Fruit fly (Drosophila melanogaster): ENCODE measurements around the gene santa-maria.

Gene santa-maria

DNA sequence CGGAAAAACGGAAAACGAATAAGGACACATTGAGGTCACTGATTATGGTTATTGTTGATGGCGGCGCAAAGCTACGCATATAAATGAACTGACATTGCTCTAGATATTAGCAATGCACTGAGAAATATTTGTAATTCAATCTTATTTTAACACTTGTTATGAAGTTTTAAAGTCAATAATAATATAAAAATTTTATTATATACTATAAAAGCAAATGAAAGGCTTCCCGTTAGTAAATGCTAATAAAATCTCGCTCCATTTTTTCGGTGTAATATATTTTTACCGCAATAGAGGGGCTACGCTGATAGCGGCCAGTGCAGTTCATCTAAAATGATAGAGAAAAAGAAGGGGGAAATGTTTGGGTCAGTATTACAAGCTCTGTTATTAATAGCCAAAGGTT lies 40.9 kb upstream of the santa-maria start (continued):
- no peak for TF ChIP-seq Bteb2 (GFP tag; optimal IDR thresholded peaks at IDR 0.05)
- peak; percentile 60 for TF ChIP-seq CG5953 (GFP tag; IDR thresholded peaks at IDR 0.05)
- no peak for TF ChIP-seq TFAM (GFP tag; optimal IDR thresholded peaks at IDR 0.05)
- TF ChIP-seq CG4707 (GFP tag; optimal IDR thresholded peaks at IDR 0.05): no peak
- no peak for TF ChIP-seq usp (GFP tag; optimal IDR thresholded peaks at IDR 0.05)
- peak; percentile 51; the same call in 1 of the 2 replicates for TF ChIP-seq ro (GFP tag; IDR thresholded peaks at IDR 0.05)
- peak; percentile 47 for TF ChIP-seq ind (GFP tag; optimal IDR thresholded peaks at IDR 0.05)
- TF ChIP-seq CG10654 (GFP tag; optimal IDR thresholded peaks at IDR 0.05): peak; percentile 15
- no peak for TF ChIP-seq Nf-YB (GFP tag; optimal IDR thresholded peaks at IDR 0.05)
- no peak for TF ChIP-seq CG15601 (tag; optimal IDR thresholded peaks at IDR 0.05)
- TF ChIP-seq CG4854 (GFP tag; optimal IDR thresholded peaks at IDR 0.05): no peak
- no peak for TF ChIP-seq CG10321 (GFP tag; IDR thresholded peaks at IDR 0.05)
- TF ChIP-seq hth (optimal IDR thresholded peaks at IDR 0.05): no peak
- TF ChIP-seq gsb (GFP tag; IDR thresholded peaks at IDR 0.05): no peak
- no peak for TF ChIP-seq chinmo (GFP tag; IDR thresholded peaks at IDR 0.05; ENCODE audit: partially characterized antibody)
- TF ChIP-seq ftz-f1 (GFP tag; optimal IDR thresholded peaks at IDR 0.05): no peak
- TF ChIP-seq CG17359 (tag; optimal IDR thresholded peaks at IDR 0.05): peak; percentile 75
- no peak for TF ChIP-seq CG2875 (GFP tag; optimal IDR thresholded peaks at IDR 0.05)
- no peak for TF ChIP-seq lov (optimal IDR thresholded peaks at IDR 0.05)
- no peak for TF ChIP-seq lov (GFP tag; IDR thresholded peaks at IDR 0.05)
- TF ChIP-seq hkb (optimal IDR thresholded peaks at IDR 0.05): no peak
- peak; percentile 70 for TF ChIP-seq hkb (GFP tag; IDR thresholded peaks at IDR 0.05)
- no peak for TF ChIP-seq jing (GFP tag; optimal IDR thresholded peaks at IDR 0.05)
- TF ChIP-seq esg (GFP tag; conservative IDR thresholded peaks at IDR 0.05): peak; percentile 60
- no peak for TF ChIP-seq sug (tag; optimal IDR thresholded peaks at IDR 0.05)
- TF ChIP-seq rib (GFP tag; IDR thresholded peaks at IDR 0.05): no peak
- TF ChIP-seq ATbp (GFP tag; optimal IDR thresholded peaks at IDR 0.05): peak; percentile 51
- TF ChIP-seq kay (GFP tag; optimal IDR thresholded peaks at IDR 0.05): no peak
- TF ChIP-seq Dbx (GFP tag; IDR thresholded peaks at IDR 0.05): no peak
- TF ChIP-seq abd-A (tag; optimal IDR thresholded peaks at IDR 0.05): no peak
- peak; percentile 27 for TF ChIP-seq Abd-B (GFP tag; optimal IDR thresholded peaks at IDR 0.05)
- TF ChIP-seq knrl (GFP tag; IDR thresholded peaks at IDR 0.05; ENCODE audit: partially characterized antibody): no peak
- TF ChIP-seq CG14050 (GFP tag; IDR thresholded peaks at IDR 0.05): peak; percentile 30; the same call in 2 of the 3 replicates
- TF ChIP-seq gcm (GFP tag; optimal IDR thresholded peaks at IDR 0.05): peak; percentile 41
- no peak for TF ChIP-seq Gug (GFP tag; IDR thresholded peaks at IDR 0.05)
- peak; percentile 53 for TF ChIP-seq CG10979 (tag; optimal IDR thresholded peaks at IDR 0.05)
- TF ChIP-seq Fer2 (tag; optimal IDR thresholded peaks at IDR 0.05): no peak
- TF ChIP-seq CG11093 (GFP tag; IDR thresholded peaks at IDR 0.05): no peak
- no peak for TF ChIP-seq trh (GFP tag; optimal IDR thresholded peaks at IDR 0.05)
- TF ChIP-seq CG1832 (GFP tag; optimal IDR thresholded peaks at IDR 0.05): no peak
- TF ChIP-seq Sox102F (GFP tag; optimal IDR thresholded peaks at IDR 0.05): peak; percentile 64
- TF ChIP-seq Hsf (GFP tag; optimal IDR thresholded peaks at IDR 0.05): peak; percentile 11
- TF ChIP-seq CG18476 (GFP tag; optimal IDR thresholded peaks at IDR 0.05): no peak
- TF ChIP-seq CG17568 (GFP tag; optimal IDR thresholded peaks at IDR 0.05): peak; percentile 34
- TF ChIP-seq Dip3 (GFP tag; optimal IDR thresholded peaks at IDR 0.05): no peak
- no peak for TF ChIP-seq Neu2 (GFP tag; optimal IDR thresholded peaks at IDR 0.05; ENCODE audit: borderline replicate concordance)
- TF ChIP-seq slbo (GFP tag; IDR thresholded peaks at IDR 0.05): peak; percentile 47
- TF ChIP-seq CG7556 (GFP tag; optimal IDR thresholded peaks at IDR 0.05): peak; percentile 26
- TF ChIP-seq CG7963 (GFP tag; IDR thresholded peaks at IDR 0.05; ENCODE audit: partially characterized antibody): no peak
- no peak for TF ChIP-seq Spps (tag; optimal IDR thresholded peaks at IDR 0.05)
- no peak for TF ChIP-seq sd (tag; optimal IDR thresholded peaks at IDR 0.05)
- TF ChIP-seq mam (GFP tag; optimal IDR thresholded peaks at IDR 0.05): no peak
